Worm (Caenorhabditis elegans) whole organism, midembryonic: ENCODE results near the gene C05B5.5.

Source experiments
- T22C8.4 ChIP-seq: fragments of 200-800 bp; sonication (Bioruptor generic); IDR thresholded peaks from 2 replicates; pipeline ENCODE4 v1.3.6; 2022; ENCODE audit warnings: missing genetic modification characterization, missing compliant biosample characterization
- cog-1 ChIP-seq: sonication (generic microtip); optimal IDR thresholded peaks from 2 replicates; lab custom pipeline; 2016; ENCODE audit warnings: missing genetic modification characterization, missing compliant biosample characterization
- flt-1 ChIP-seq: fragments of 200-800 bp; sonication (Bioruptor generic); IDR thresholded peaks from 2 replicates; pipeline ENCODE4 v1.3.6; 2022; ENCODE audit warnings: missing genetic modification characterization, missing compliant biosample characterization
- klf-2 ChIP-seq: fragments of 200-800 bp; sonication (Bioruptor generic); conservative IDR thresholded peaks from 2 replicates; pipeline ENCODE4 v1.3.6; 2022; ENCODE audit warnings: missing genetic modification reagents, missing genetic modification characterization, missing compliant biosample characterization
- med-1 ChIP-seq: sonication (generic microtip); optimal IDR thresholded peaks from 2 replicates; lab custom pipeline; 2017; ENCODE audit warnings: missing genetic modification characterization, mild to moderate bottlenecking, missing compliant biosample characterization, antibody characterized with exemption, missing genetic modification reagents; ENCODE audit not compliant: insufficient read depth
- ref-1 ChIP-seq: fragments of 200-800 bp; sonication (Bioruptor generic); conservative IDR thresholded peaks from 2 replicates; pipeline ENCODE4 v1.3.6; 2022; ENCODE audit warnings: missing genetic modification reagents, missing genetic modification characterization, missing compliant biosample characterization
- tab-1 ChIP-seq: fragments of 200-800 bp; sonication (Bioruptor generic); IDR thresholded peaks from 2 replicates; pipeline ENCODE4 v1.3.6; 2022; ENCODE audit warnings: missing genetic modification characterization, missing compliant biosample characterization
- ztf-23 ChIP-seq: fragments of 200-800 bp; sonication (Bioruptor generic); IDR thresholded peaks from 2 replicates; pipeline ENCODE4 v1.3.6; 2022; ENCODE audit warnings: missing genetic modification reagents, missing genetic modification characterization, missing compliant biosample characterization
- ztf-29 ChIP-seq: fragments of 200-800 bp; sonication (Bioruptor generic); IDR thresholded peaks from 2 replicates; pipeline ENCODE4 v1.3.6; 2022; ENCODE audit warnings: missing genetic modification reagents, missing genetic modification characterization, missing compliant biosample characterization

DNA sequence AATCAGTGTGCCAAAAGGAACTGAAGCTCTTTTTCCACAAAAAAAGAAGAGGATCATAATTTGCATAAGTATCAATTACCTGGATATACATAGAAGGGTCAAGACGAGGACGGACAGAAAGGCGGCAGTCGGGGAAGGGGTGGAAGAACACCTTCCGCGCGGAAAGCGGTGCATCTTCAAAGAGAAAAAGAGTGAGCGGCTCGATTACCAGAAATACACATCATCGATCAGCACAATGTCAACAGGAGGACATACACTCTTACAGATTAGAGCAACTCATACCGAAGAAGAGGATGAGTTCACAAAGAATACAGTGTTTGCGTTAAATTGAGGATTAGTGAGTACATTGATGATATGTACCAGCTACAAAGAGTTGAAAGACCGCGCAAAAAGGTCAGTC lies 31.8 kb upstream of the C05B5.5 start:
- TF ChIP-seq tab-1 (no peak), klf-2 (no peak), ztf-23 (GFP tag; lab: Robert Waterston, UW) (no peak), flt-1 (no peak), ztf-29 (GFP tag; lab: Robert Waterston, UW) (no peak), med-1 (GFP tag; lab: Kevin White, UChicago) (no peak), ref-1 (GFP tag; lab: Robert Waterston, UW) (no peak), cog-1 (no peak), T22C8.4 (GFP tag; lab: Robert Waterston, UW) (no peak)
